Worm (Caenorhabditis elegans): Measurements from ENCODE around the gene K11H3.3.

ce11 chrIII:9826005-9826404 is 25.6 kb upstream of the K11H3.3 start:
- TF ChIP-seq W03F9.2 (tag; optimal IDR thresholded peaks at IDR 0.05), result no peak
- TF ChIP-seq him-1 (tag; optimal IDR thresholded peaks at IDR 0.05), result no peak

All from whole organism, L4/young adult.